Worm (Caenorhabditis elegans): ENCODE results near the gene Y77E11A.7.

- TF ChIP-seq lin-11 (tag; optimal IDR thresholded peaks at IDR 0.05) (no peak), nhr-12 (tag; optimal IDR thresholded peaks at IDR 0.05) (no peak), blmp-1 (tag; optimal IDR thresholded peaks at IDR 0.05; ENCODE audit: insufficient read depth) (no peak), elt-1 (tag; optimal IDR thresholded peaks at IDR 0.05) (no peak), ZK546.5 (tag; optimal IDR thresholded peaks at IDR 0.05) (no peak), nhr-21 (tag; optimal IDR thresholded peaks at IDR 0.05) (no peak), ceh-82 (tag; optimal IDR thresholded peaks at IDR 0.05) (no peak)
These were observed 57.9 kb downstream of the Y77E11A.7 start for ce11 chrIV:1361616-1362228.
